Fruit fly (Drosophila melanogaster) whole organism, embryonic: ENCODE data around the gene CG14340.

ENCODE experiments used
- ATbp ChIP-seq: fragments of 200-800 bp; sonication (Bioruptor generic); optimal IDR thresholded peaks from 2 replicates; lab custom pipeline; 2017; ENCODE audit warnings: missing biosample characterization, mild to moderate bottlenecking, missing genetic modification characterization, missing genetic modification reagents
- Bdp1 ChIP-seq: fragments of 200-800 bp; sonication (Bioruptor generic); optimal IDR thresholded peaks from 3 replicates; lab custom pipeline; 2016; ENCODE audit warnings: missing biosample characterization, missing genetic modification characterization
- Bgb ChIP-seq: fragments of 200-800 bp; sonication (Bioruptor generic); IDR thresholded peaks from 2 replicates; pipeline ENCODE4 v1.3.6; 2022; ENCODE audit warnings: missing biosample characterization, missing genetic modification characterization; ENCODE audit not compliant: partially characterized antibody
- Bteb2 ChIP-seq: fragments of 200-800 bp; sonication (Bioruptor generic); optimal IDR thresholded peaks from 2 replicates; lab custom pipeline; 2016; ENCODE audit warnings: missing biosample characterization, missing genetic modification characterization
- CG1024 ChIP-seq: fragments of 200-800 bp; sonication (Bioruptor generic); IDR thresholded peaks from 2 replicates; pipeline ENCODE4 v1.3.6; 2022; ENCODE audit warnings: missing biosample characterization, missing genetic modification characterization
- CG10959 ChIP-seq: fragments of 200-800 bp; sonication (Bioruptor generic); IDR thresholded peaks from 2 replicates; pipeline ENCODE4 v1.3.6; 2022; ENCODE audit warnings: missing biosample characterization, missing genetic modification characterization
- CG11504 ChIP-seq: fragments of 200-800 bp; sonication (Bioruptor generic); optimal IDR thresholded peaks from 3 replicates; lab custom pipeline; 2019; ENCODE audit warnings: missing biosample characterization, mild to moderate bottlenecking, missing genetic modification characterization, moderate library complexity
- CG12942 ChIP-seq: fragments of 200-800 bp; sonication (Bioruptor generic); optimal IDR thresholded peaks from 3 replicates; lab custom pipeline; 2016; ENCODE audit warnings: missing biosample characterization, missing genetic modification characterization
- CG14441 ChIP-seq: fragments of 200-800 bp; sonication (Bioruptor generic); IDR thresholded peaks from 2 replicates; pipeline ENCODE4 v1.3.6; 2022; ENCODE audit warnings: missing biosample characterization, missing genetic modification characterization
- CG14710 ChIP-seq: fragments of 200-800 bp; sonication (Bioruptor generic); optimal IDR thresholded peaks from 3 replicates; lab custom pipeline; 2019; ENCODE audit warnings: missing biosample characterization, mild to moderate bottlenecking, missing genetic modification characterization, moderate library complexity
- CG15696 ChIP-seq: fragments of 200-800 bp; sonication (Bioruptor generic); optimal IDR thresholded peaks from 2 replicates; lab custom pipeline; 2019; ENCODE audit warnings: missing biosample characterization, mild to moderate bottlenecking, missing genetic modification characterization, moderate library complexity
- CG16815 ChIP-seq: fragments of 200-800 bp; sonication (Bioruptor generic); optimal IDR thresholded peaks from 3 replicates; lab custom pipeline; 2017; ENCODE audit warnings: missing biosample characterization, mild to moderate bottlenecking, missing genetic modification characterization
- CG2875 ChIP-seq: fragments of 200-800 bp; sonication (Bioruptor generic); optimal IDR thresholded peaks from 2 replicates; lab custom pipeline; 2017; ENCODE audit warnings: missing biosample characterization, mild to moderate bottlenecking, missing genetic modification characterization, missing genetic modification reagents
- CG3065 ChIP-seq: fragments of 200-800 bp; sonication (Bioruptor generic); optimal IDR thresholded peaks from 2 replicates; lab custom pipeline; 2016; ENCODE audit warnings: missing biosample characterization, missing genetic modification characterization
- CG34376 ChIP-seq: fragments of 200-800 bp; sonication (Bioruptor generic); optimal IDR thresholded peaks from 2 replicates; lab custom pipeline; 2018; ENCODE audit warnings: missing biosample characterization, mild to moderate bottlenecking, missing genetic modification characterization
- CG3838 ChIP-seq: fragments of 200-800 bp; sonication (Bioruptor generic); optimal IDR thresholded peaks from 3 replicates; lab custom pipeline; 2016; ENCODE audit warnings: missing biosample characterization, missing genetic modification characterization
- CG4282 ChIP-seq: fragments of 200-800 bp; sonication (Bioruptor generic); optimal IDR thresholded peaks from 2 replicates; lab custom pipeline; 2016; ENCODE audit warnings: missing biosample characterization, missing genetic modification characterization
- CG6683 ChIP-seq: fragments of 200-800 bp; sonication (Bioruptor generic); optimal IDR thresholded peaks from 2 replicates; lab custom pipeline; 2017; ENCODE audit warnings: missing biosample characterization, mild to moderate bottlenecking, missing genetic modification characterization, missing genetic modification reagents
- CG7556 ChIP-seq: fragments of 200-800 bp; sonication (Bioruptor generic); optimal IDR thresholded peaks from 2 replicates; lab custom pipeline; 2017; ENCODE audit warnings: missing biosample characterization, mild to moderate bottlenecking, missing genetic modification characterization
- CG8388 ChIP-seq: fragments of 200-800 bp; sonication (Bioruptor generic); optimal IDR thresholded peaks from 2 replicates; lab custom pipeline; 2019; ENCODE audit warnings: missing biosample characterization, mild to moderate bottlenecking, missing genetic modification characterization, moderate library complexity
- CG8478 ChIP-seq: fragments of >200 bp; optimal IDR thresholded peaks from 2 replicates; lab custom pipeline; 2018
- CHES-1-like ChIP-seq: fragments of 200-800 bp; sonication (Bioruptor generic); optimal IDR thresholded peaks from 2 replicates; lab custom pipeline; 2016; ENCODE audit warnings: missing biosample characterization, missing genetic modification characterization
- Doc2 ChIP-seq: fragments of 200-800 bp; sonication (Bioruptor generic); IDR thresholded peaks from 2 replicates; pipeline ENCODE4 v1.3.6; 2022; ENCODE audit warnings: missing biosample characterization, missing genetic modification characterization
- Eip74EF ChIP-seq, 2 experiments: fragments of 200-800 bp in 1 of 2; fragments of >200 bp in 1 of 2; sonication (Bioruptor generic) in 1 of 2; optimal IDR thresholded peaks; 2 replicates each; lab custom pipeline; 2017 to 2019; ENCODE audit warnings: missing biosample characterization in 2 of 2, missing genetic modification characterization in 2 of 2, mild to moderate bottlenecking in 1 of 2, moderate library complexity in 1 of 2
- HLH4C ChIP-seq: fragments of 200-800 bp; sonication (Bioruptor generic); IDR thresholded peaks from 3 replicates; pipeline ENCODE4 v1.3.6; 2022; ENCODE audit warnings: missing biosample characterization, missing genetic modification characterization; ENCODE audit not compliant: partially characterized antibody
- Nf-YA ChIP-seq: fragments of 200-800 bp; sonication (Bioruptor generic); IDR thresholded peaks from 2 replicates; pipeline ENCODE4 v1.3.6; 2022; ENCODE audit warnings: missing biosample characterization, missing genetic modification characterization
- Nf-YC ChIP-seq: fragments of 200-800 bp; optimal IDR thresholded peaks from 3 replicates; lab custom pipeline; 2019; ENCODE audit warnings: missing biosample characterization, mild to moderate bottlenecking, missing genetic modification characterization, moderate library complexity
- Optix ChIP-seq: fragments of 200-800 bp; sonication (Bioruptor generic); IDR thresholded peaks from 3 replicates; pipeline ENCODE4 v1.3.6; 2022; ENCODE audit warnings: missing biosample characterization, missing genetic modification characterization
- Six4 ChIP-seq: fragments of 200-800 bp; sonication (Bioruptor generic); optimal IDR thresholded peaks from 2 replicates; lab custom pipeline; 2016; ENCODE audit warnings: missing biosample characterization, missing genetic modification characterization
- ara ChIP-seq: fragments of 200-800 bp; sonication (Bioruptor generic); IDR thresholded peaks from 2 replicates; pipeline ENCODE4 v1.3.6; 2022; ENCODE audit warnings: missing biosample characterization, missing genetic modification characterization
- ato ChIP-seq: fragments of 200-800 bp; sonication (Bioruptor generic); IDR thresholded peaks from 2 replicates; pipeline ENCODE4 v1.3.6; 2022; ENCODE audit warnings: missing biosample characterization, missing genetic modification characterization; ENCODE audit not compliant: partially characterized antibody
- az2 ChIP-seq: fragments of 200-800 bp; sonication (Bioruptor generic); optimal IDR thresholded peaks from 3 replicates; lab custom pipeline; 2016; ENCODE audit warnings: missing biosample characterization, missing genetic modification characterization
- bcd ChIP-seq: fragments of 200-800 bp; sonication (Bioruptor generic); optimal IDR thresholded peaks from 2 replicates; lab custom pipeline; 2017; ENCODE audit warnings: missing biosample characterization, mild to moderate bottlenecking, missing genetic modification characterization
- bsh ChIP-seq, 2 experiments: fragments of 200-800 bp; sonication (Bioruptor generic); optimal IDR thresholded peaks; 2 replicates each; lab custom pipeline; 2017 to 2018; ENCODE audit warnings: mild to moderate bottlenecking in 2 of 2, missing biosample characterization in 2 of 2, missing genetic modification characterization in 2 of 2, moderate library complexity in 1 of 2
- ci ChIP-seq: fragments of 200-800 bp; sonication (Bioruptor generic); IDR thresholded peaks from 3 replicates; pipeline ENCODE4 v1.3.6; 2022; ENCODE audit warnings: missing biosample characterization, missing genetic modification characterization
- croc ChIP-seq: fragments of 200-800 bp; sonication (Bioruptor generic); conservative IDR thresholded peaks from 3 replicates; pipeline ENCODE4 v1.3.6; 2022; ENCODE audit warnings: missing biosample characterization, missing genetic modification characterization
- cwo ChIP-seq: fragments of 200-800 bp; sonication (Bioruptor generic); optimal IDR thresholded peaks from 3 replicates; lab custom pipeline; 2017; ENCODE audit warnings: missing biosample characterization, missing genetic modification characterization, mild to moderate bottlenecking, moderate library complexity, missing genetic modification reagents
- disco-r ChIP-seq: fragments of 200-800 bp; sonication (Bioruptor generic); optimal IDR thresholded peaks from 2 replicates; lab custom pipeline; 2016; ENCODE audit warnings: missing biosample characterization, missing genetic modification characterization
- ewg ChIP-seq: fragments of 200-800 bp; sonication (Bioruptor generic); optimal IDR thresholded peaks from 3 replicates; lab custom pipeline; 2017; ENCODE audit warnings: mild to moderate bottlenecking, missing biosample characterization, missing genetic modification reagents, missing genetic modification characterization
- fd102C ChIP-seq: fragments of 200-800 bp; sonication (Bioruptor generic); optimal IDR thresholded peaks from 2 replicates; lab custom pipeline; 2018; ENCODE audit warnings: missing biosample characterization, mild to moderate bottlenecking, missing genetic modification characterization, moderate library complexity
- fd64A ChIP-seq: fragments of 200-800 bp; sonication (Bioruptor generic); optimal IDR thresholded peaks from 3 replicates; lab custom pipeline; 2018; ENCODE audit warnings: missing biosample characterization, mild to moderate bottlenecking, missing genetic modification characterization
- gt ChIP-seq: fragments of 200-800 bp; sonication (Bioruptor generic); IDR thresholded peaks from 2 replicates; pipeline ENCODE4 v1.3.6; 2022; ENCODE audit warnings: missing biosample characterization, missing genetic modification characterization
- h ChIP-seq: fragments of >200 bp; optimal IDR thresholded peaks from 2 replicates; lab custom pipeline; 2017
- ham ChIP-seq: fragments of 200-800 bp; sonication (Bioruptor generic); IDR thresholded peaks from 2 replicates; pipeline ENCODE4 v1.3.6; 2022; ENCODE audit warnings: missing biosample characterization, missing genetic modification characterization
- ind ChIP-seq: fragments of 200-800 bp; sonication (Bioruptor generic); optimal IDR thresholded peaks from 3 replicates; lab custom pipeline; 2016; ENCODE audit warnings: missing biosample characterization, missing genetic modification characterization
- sisA ChIP-seq: fragments of 200-800 bp; sonication (Bioruptor generic); IDR thresholded peaks from 2 replicates; pipeline ENCODE4 v1.3.6; 2022; ENCODE audit warnings: missing biosample characterization, missing genetic modification characterization
- sna ChIP-seq: fragments of 200-800 bp; sonication (Bioruptor generic); IDR thresholded peaks from 2 replicates; pipeline ENCODE4 v1.3.6; 2022; ENCODE audit warnings: missing biosample characterization, missing genetic modification characterization; ENCODE audit not compliant: partially characterized antibody
- sob ChIP-seq: fragments of 200-800 bp; sonication (Bioruptor generic); IDR thresholded peaks from 2 replicates; pipeline ENCODE4 v1.3.6; 2022; ENCODE audit warnings: missing biosample characterization, missing genetic modification characterization
- stc ChIP-seq: fragments of 200-800 bp; sonication (Bioruptor generic); IDR thresholded peaks from 2 replicates; pipeline ENCODE4 v1.3.6; 2022; ENCODE audit warnings: missing biosample characterization, missing genetic modification characterization
- toy ChIP-seq: fragments of 200-800 bp; sonication (Bioruptor generic); IDR thresholded peaks from 2 replicates; pipeline ENCODE4 v1.3.6; 2022; ENCODE audit warnings: missing biosample characterization, missing genetic modification characterization
- tx ChIP-seq: fragments of 200-800 bp; sonication (Bioruptor generic); optimal IDR thresholded peaks from 2 replicates; lab custom pipeline; 2016; ENCODE audit warnings: missing biosample characterization, missing genetic modification characterization

Gene CG14340

DNA sequence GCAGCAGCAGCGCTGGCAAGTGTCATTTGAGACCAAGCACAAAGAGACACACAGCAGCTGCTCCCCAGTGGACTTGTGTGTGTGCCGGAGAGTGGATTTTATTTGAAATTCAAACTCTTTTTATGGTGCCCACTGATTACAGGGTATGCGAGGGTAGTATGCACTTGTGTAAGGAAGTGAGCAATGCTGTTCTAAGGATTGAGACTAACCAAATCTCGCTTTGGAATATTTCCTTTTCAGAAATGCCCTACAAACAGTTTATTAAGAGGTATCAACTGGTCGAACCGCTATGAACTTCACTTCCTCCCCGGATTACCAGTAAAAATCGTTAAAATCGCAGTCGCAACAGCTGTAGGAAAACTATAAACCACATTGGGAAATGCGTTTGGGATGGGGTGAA is 37.0 kb upstream of the CG14340 start (continued):
- TF ChIP-seq bsh (GFP tag; optimal IDR thresholded peaks at IDR 0.05; lab: Kevin White, UChicago) (peak; percentile 41 to 96), ewg (GFP tag; lab: Kevin White, UChicago) (peak; percentile 90), CG2875 (GFP tag; lab: Kevin White, UChicago) (peak; percentile 92), CG14710 (peak; percentile 88), ara (GFP tag; lab: Robert Waterston, UW) (peak; percentile 97), Nf-YC (tag; lab: Kevin White, UChicago) (no peak), sisA (peak; percentile 97), tx (GFP tag; lab: Kevin White, UChicago) (peak; percentile 94), ind (GFP tag; lab: Kevin White, UChicago) (peak; percentile 94), Six4 (GFP tag; lab: Kevin White, UChicago) (peak; percentile 94), ci (GFP tag; lab: Robert Waterston, UW) (peak; percentile 98), fd64A (GFP tag; lab: Kevin White, UChicago) (peak; percentile 80), HLH4C (GFP tag; lab: Robert Waterston, UW) (no peak), CG11504 (peak; percentile 92), stc (peak; percentile 89), Optix (peak; percentile 98), h (no peak), CG1024 (peak; percentile 93), CG16815 (GFP tag; lab: Kevin White, UChicago) (peak; percentile 92), sna (no peak), bcd (GFP tag; lab: Kevin White, UChicago) (peak; percentile 89), croc (GFP tag; lab: Robert Waterston, UW) (peak; percentile 93), CHES-1-like (GFP tag; lab: Kevin White, UChicago) (peak; percentile 90), fd102C (GFP tag; lab: Kevin White, UChicago) (peak; percentile 92), CG4282 (peak; percentile 78), cwo (peak; percentile 55), toy (peak; percentile 65; the same call in 1 of the 2 replicates), CG3838 (GFP tag; lab: Kevin White, UChicago) (peak; percentile 78), CG6683 (GFP tag; lab: Kevin White, UChicago) (no peak), gt (peak; percentile 84), ATbp (GFP tag; lab: Kevin White, UChicago) (peak; percentile 94), sob (GFP tag; lab: Robert Waterston, UW) (peak; percentile 85), Bdp1 (peak; percentile 88), Bteb2 (GFP tag; lab: Kevin White, UChicago) (peak; percentile 72), az2 (peak; percentile 97), Doc2 (GFP tag; lab: Robert Waterston, UW) (0 out of 2 replicates have a peak, but pooled peaks have one; percentile 39), ham (GFP tag; lab: Robert Waterston, UW) (no peak), CG12942 (peak; percentile 91), CG7556 (GFP tag; lab: Kevin White, UChicago) (peak; percentile 82), ato (no peak), CG10959 (GFP tag; lab: Robert Waterston, UW) (peak; percentile 96), CG15696 (peak; percentile 90), CG3065 (GFP tag; lab: Kevin White, UChicago) (peak; percentile 88), disco-r (peak; percentile 84), Bgb (GFP tag; lab: Robert Waterston, UW) (no peak), Eip74EF (GFP tag; optimal IDR thresholded peaks at IDR 0.05; lab: Kevin White, UChicago) (peak in 1 of 2 experiments; percentile 81), Nf-YA (GFP tag; lab: Robert Waterston, UW) (peak; percentile 78), CG8478 (lab: Kevin White, UChicago) (no peak), CG8388 (GFP tag; lab: Kevin White, UChicago) (peak; percentile 90), CG34376 (GFP tag; lab: Kevin White, UChicago) (no peak), CG14441 (peak; percentile 93)
